Worm (Caenorhabditis elegans) whole organism, early embryonic: ENCODE measurements around the gene tbx-11.

Experiments
- B0310.2 ChIP-seq: sonication (generic microtip); optimal IDR thresholded peaks from 2 replicates; lab custom pipeline; 2016; ENCODE audit warnings: mild to moderate bottlenecking, missing genetic modification characterization, missing compliant biosample characterization
- F13C5.2 ChIP-seq: sonication (generic microtip); optimal IDR thresholded peaks from 2 replicates; lab custom pipeline; 2017; ENCODE audit warnings: mild to moderate bottlenecking, missing genetic modification characterization, inconsistent platforms, missing compliant biosample characterization
- aly-1 ChIP-seq: sonication (generic microtip); optimal IDR thresholded peaks from 2 replicates; lab custom pipeline; 2016; ENCODE audit warnings: missing genetic modification characterization, missing compliant biosample characterization
- ama-1 ChIP-seq: fragments of 150-350 bp; optimal IDR thresholded peaks from 2 replicates; lab custom pipeline; 2014
- ceh-13 ChIP-seq: fragments of 200-800 bp; sonication (Bioruptor generic); optimal IDR thresholded peaks from 2 replicates; lab custom pipeline; 2018; ENCODE audit warnings: mild to moderate bottlenecking, missing genetic modification characterization, missing compliant biosample characterization
- ceh-36 ChIP-seq: sonication (generic microtip); optimal IDR thresholded peaks from 2 replicates; lab custom pipeline; 2016; ENCODE audit warnings: missing genetic modification characterization, inconsistent platforms, missing compliant biosample characterization
- ets-7 ChIP-seq: sonication (generic microtip); optimal IDR thresholded peaks from 2 replicates; lab custom pipeline; 2016; ENCODE audit warnings: missing genotype, missing genetic modification characterization, missing compliant biosample characterization
- flt-1 ChIP-seq: fragments of 200-800 bp; sonication (Bioruptor generic); IDR thresholded peaks from 2 replicates; pipeline ENCODE4 v1.3.6; 2022; ENCODE audit warnings: missing genetic modification characterization, missing compliant biosample characterization
- hmbx-1 ChIP-seq: sonication (generic microtip); optimal IDR thresholded peaks from 2 replicates; lab custom pipeline; 2016; ENCODE audit warnings: mild to moderate bottlenecking, missing genetic modification characterization, missing compliant biosample characterization
- hmg-4 ChIP-seq: fragments of 200-800 bp; sonication (Bioruptor generic); optimal IDR thresholded peaks from 2 replicates; lab custom pipeline; 2018; ENCODE audit warnings: mild to moderate bottlenecking, missing genetic modification characterization, missing compliant biosample characterization
- hnd-1 ChIP-seq: sonication (generic microtip); optimal IDR thresholded peaks from 2 replicates; lab custom pipeline; 2016; ENCODE audit warnings: missing genetic modification characterization, missing compliant biosample characterization
- pes-1 ChIP-seq: fragments of 200-800 bp; sonication (Bioruptor generic); IDR thresholded peaks from 2 replicates; pipeline ENCODE4 v1.3.6; 2022; ENCODE audit warnings: missing genetic modification reagents, missing genetic modification characterization, missing compliant biosample characterization
- scrt-1 ChIP-seq: fragments of 200-800 bp; sonication (Bioruptor generic); IDR thresholded peaks from 2 replicates; pipeline ENCODE4 v1.3.6; 2022; ENCODE audit warnings: missing genetic modification characterization, missing compliant biosample characterization
- sea-1 ChIP-seq: fragments of 200-800 bp; sonication (Bioruptor generic); conservative IDR thresholded peaks from 2 replicates; pipeline ENCODE4 v1.3.6; 2022; ENCODE audit warnings: missing genetic modification characterization, missing compliant biosample characterization
- tbx-11 ChIP-seq: fragments of 200-800 bp; sonication (Bioruptor generic); IDR thresholded peaks from 2 replicates; pipeline ENCODE4 v1.3.6; 2022; ENCODE audit warnings: missing genetic modification characterization, missing compliant biosample characterization
- tbx-37 ChIP-seq: fragments of 200-800 bp; sonication (Bioruptor generic); conservative IDR thresholded peaks from 2 replicates; pipeline ENCODE4 v1.3.6; 2022; ENCODE audit warnings: missing genetic modification reagents, missing genetic modification characterization, missing compliant biosample characterization
- tra-4 ChIP-seq: sonication (generic microtip); optimal IDR thresholded peaks from 2 replicates; lab custom pipeline; 2017; ENCODE audit warnings: missing genetic modification characterization, missing compliant biosample characterization

The tbx-11 gene

DNA sequence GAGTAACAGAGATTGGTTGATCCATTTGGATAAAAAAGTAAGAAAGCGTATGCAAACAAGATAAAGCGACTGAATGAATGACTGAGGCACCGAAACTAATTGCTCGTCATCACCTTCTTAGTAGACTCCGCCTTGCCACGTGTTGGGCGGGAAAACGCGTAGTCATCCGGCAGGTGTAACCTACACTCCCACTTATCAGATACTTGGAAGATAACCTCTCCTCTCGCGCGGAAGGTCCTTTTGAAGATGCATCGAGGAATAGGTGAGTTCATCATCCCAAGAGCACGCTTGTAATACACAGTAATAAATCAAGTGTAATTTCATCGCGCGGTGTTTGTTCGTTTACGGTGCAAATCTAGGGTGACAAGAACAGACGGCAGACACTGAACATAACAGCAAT is at the start of gene tbx-11:
Gene tbx-11 (minus strand): TSS at position 101 of the 400 bp plus-strand sequence.
- no peak for TF ChIP-seq tra-4
- TF ChIP-seq B0310.2 (tag; lab: Kevin White, UChicago), result no peak
- TF ChIP-seq tbx-37, result no peak
- no peak for TF ChIP-seq hnd-1 (tag; lab: Kevin White, UChicago)
- no peak for TF ChIP-seq scrt-1
- TF ChIP-seq tbx-11 (GFP tag; lab: Robert Waterston, UW), result no peak
- TF ChIP-seq hmbx-1 (tag; lab: Kevin White, UChicago), result no peak
- no peak for TF ChIP-seq flt-1 (GFP tag; lab: Robert Waterston, UW)
- no peak for TF ChIP-seq ets-7 (tag; lab: Kevin White, UChicago)
- TF ChIP-seq ama-1, result no peak
- no peak for TF ChIP-seq sea-1 (GFP tag; lab: Robert Waterston, UW)

DNA sequence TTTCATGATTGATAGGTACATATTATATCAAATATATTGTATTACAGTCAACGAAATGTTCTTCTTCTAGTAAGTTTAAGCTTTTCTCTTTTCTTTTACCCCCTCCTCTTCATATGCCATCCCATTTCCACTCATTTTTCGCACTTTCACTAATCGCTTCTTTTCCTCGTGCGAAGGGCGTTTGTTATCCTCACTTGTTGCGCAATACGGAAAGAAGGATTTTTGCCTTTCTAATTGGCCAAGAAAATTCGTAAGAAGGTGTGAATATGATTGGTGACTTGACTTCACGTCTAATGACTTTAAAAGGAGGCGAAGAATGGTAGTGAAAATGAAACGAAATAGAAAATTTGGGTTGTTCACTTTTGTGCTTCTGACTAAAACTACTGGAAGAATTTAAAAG is 48.9 kb upstream of the tbx-11 start:
- no peak for TF ChIP-seq hnd-1 (tag; lab: Kevin White, UChicago)
- no peak for TF ChIP-seq ceh-36 (tag; lab: Kevin White, UChicago)
- TF ChIP-seq sea-1 (GFP tag; lab: Robert Waterston, UW), result no peak
- no peak for TF ChIP-seq ceh-13 (GFP tag; lab: Kevin White, UChicago)
- no peak for TF ChIP-seq tbx-11 (GFP tag; lab: Robert Waterston, UW)
- no peak for TF ChIP-seq ets-7 (tag; lab: Kevin White, UChicago)
- TF ChIP-seq hmbx-1 (tag; lab: Kevin White, UChicago), result no peak
- TF ChIP-seq tra-4, result no peak
- TF ChIP-seq flt-1 (GFP tag; lab: Robert Waterston, UW), result no peak
- no peak for TF ChIP-seq pes-1 (GFP tag; lab: Robert Waterston, UW)
- no peak for TF ChIP-seq B0310.2 (tag; lab: Kevin White, UChicago)
- TF ChIP-seq scrt-1, result no peak
- no peak for TF ChIP-seq F13C5.2 (tag; lab: Kevin White, UChicago)
- no peak for TF ChIP-seq ama-1
- TF ChIP-seq aly-1 (tag; lab: Kevin White, UChicago), result no peak

DNA sequence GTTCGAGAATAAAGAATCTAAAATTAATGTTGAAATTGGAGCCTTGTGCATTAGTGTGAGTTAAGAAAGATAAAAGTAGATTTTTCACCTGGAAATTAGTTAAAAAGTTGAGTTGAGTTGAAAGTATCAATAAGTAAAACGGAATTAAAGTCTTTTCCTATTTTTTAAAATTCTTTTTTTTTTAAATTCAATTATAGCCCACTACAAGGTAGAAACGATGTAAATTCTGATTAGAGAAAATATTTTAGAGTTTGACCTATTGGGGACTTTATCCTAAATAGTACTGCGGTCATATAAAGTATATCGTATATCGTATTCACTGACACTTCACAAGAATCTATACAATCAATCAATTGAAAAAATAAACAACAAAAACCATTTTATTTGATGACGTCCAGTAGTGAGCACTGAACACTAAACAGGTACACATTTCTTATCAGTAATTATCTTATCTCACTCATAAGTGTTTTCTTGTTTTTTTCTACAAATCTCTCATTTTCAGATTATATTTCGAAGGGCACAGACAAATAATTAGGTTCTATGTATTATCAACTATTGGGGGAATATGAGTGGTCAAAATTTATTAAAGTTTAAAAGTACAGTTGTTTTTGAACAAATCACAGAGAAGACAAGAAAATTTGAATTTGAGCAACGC is 41.1 kb upstream of the tbx-11 start, which contains the start of gene wht-1:
Gene wht-1 (minus strand): TSS at position 51 of the 655 bp plus-strand sequence.
- TF ChIP-seq scrt-1, result no peak
- no peak for TF ChIP-seq pes-1 (GFP tag; lab: Robert Waterston, UW)
- TF ChIP-seq tra-4, result no peak
- TF ChIP-seq sea-1 (GFP tag; lab: Robert Waterston, UW), result no peak
- no peak for TF ChIP-seq hmg-4 (GFP tag; lab: Kevin White, UChicago)
- no peak for TF ChIP-seq ama-1
- TF ChIP-seq flt-1 (GFP tag; lab: Robert Waterston, UW), result no peak
- TF ChIP-seq ceh-13 (GFP tag; lab: Kevin White, UChicago), result no peak
- no peak for TF ChIP-seq tbx-11 (GFP tag; lab: Robert Waterston, UW)
- TF ChIP-seq tbx-37, result no peak

DNA sequence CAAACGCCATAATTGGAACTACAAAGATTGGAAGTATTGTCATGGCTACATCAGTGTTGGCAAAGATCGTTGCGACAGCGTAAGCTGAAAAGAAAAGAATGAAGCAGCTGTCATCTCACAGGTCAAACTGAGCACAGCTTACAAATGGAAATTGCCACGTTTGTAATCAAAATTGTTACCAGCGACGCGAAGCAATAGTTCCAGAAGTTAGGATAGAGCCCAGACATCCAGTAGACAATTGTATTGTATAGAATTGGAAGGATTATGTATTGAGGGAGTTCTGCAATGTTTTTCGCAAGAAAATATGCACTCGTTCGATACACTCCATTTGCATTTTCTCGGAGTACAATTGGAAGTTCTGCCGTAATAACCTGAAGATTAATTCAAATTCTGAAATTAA is 38.5 kb upstream of the tbx-11 start:
- no peak for TF ChIP-seq tbx-11 (GFP tag; lab: Robert Waterston, UW)
- no peak for TF ChIP-seq tbx-37
- TF ChIP-seq B0310.2 (tag; lab: Kevin White, UChicago), result no peak
- TF ChIP-seq pes-1 (GFP tag; lab: Robert Waterston, UW), result no peak
- no peak for TF ChIP-seq tra-4
- TF ChIP-seq ceh-36 (tag; lab: Kevin White, UChicago), result no peak
- TF ChIP-seq sea-1 (GFP tag; lab: Robert Waterston, UW), result no peak
- no peak for TF ChIP-seq scrt-1

DNA sequence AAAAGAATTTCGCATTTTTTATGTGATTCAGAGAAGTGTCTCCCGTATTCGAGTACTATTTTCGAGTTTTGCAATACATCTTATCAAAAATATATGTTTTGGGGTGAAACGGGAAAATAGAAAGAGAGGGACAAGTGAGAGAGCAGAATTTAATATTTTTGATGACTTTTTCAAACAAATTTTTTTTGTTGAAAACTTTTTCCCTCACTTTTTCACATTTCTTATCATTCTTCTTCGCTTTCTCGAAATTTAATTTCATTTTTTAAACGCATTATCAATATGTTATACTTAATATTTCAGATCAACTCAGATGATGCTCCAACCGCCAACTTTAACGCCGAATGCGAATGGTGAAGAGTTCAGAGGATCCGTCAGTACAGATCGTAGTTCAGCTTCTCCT is 33.5 kb upstream of the tbx-11 start, which contains the start of gene attf-4:
Gene attf-4 (plus strand): TSS at position 301 of the 400 bp plus-strand sequence.
- TF ChIP-seq aly-1 (tag; lab: Kevin White, UChicago), result no peak
- TF ChIP-seq ceh-13 (GFP tag; lab: Kevin White, UChicago), result no peak
- no peak for TF ChIP-seq B0310.2 (tag; lab: Kevin White, UChicago)
- TF ChIP-seq flt-1 (GFP tag; lab: Robert Waterston, UW), result no peak
- TF ChIP-seq hmg-4 (GFP tag; lab: Kevin White, UChicago), result no peak
- TF ChIP-seq tbx-37, result no peak
- TF ChIP-seq ceh-36 (tag; lab: Kevin White, UChicago), result no peak
- no peak for TF ChIP-seq hmbx-1 (tag; lab: Kevin White, UChicago)
- no peak for TF ChIP-seq ets-7 (tag; lab: Kevin White, UChicago)
- no peak for TF ChIP-seq scrt-1
- no peak for TF ChIP-seq F13C5.2 (tag; lab: Kevin White, UChicago)
- TF ChIP-seq pes-1 (GFP tag; lab: Robert Waterston, UW), result no peak

DNA sequence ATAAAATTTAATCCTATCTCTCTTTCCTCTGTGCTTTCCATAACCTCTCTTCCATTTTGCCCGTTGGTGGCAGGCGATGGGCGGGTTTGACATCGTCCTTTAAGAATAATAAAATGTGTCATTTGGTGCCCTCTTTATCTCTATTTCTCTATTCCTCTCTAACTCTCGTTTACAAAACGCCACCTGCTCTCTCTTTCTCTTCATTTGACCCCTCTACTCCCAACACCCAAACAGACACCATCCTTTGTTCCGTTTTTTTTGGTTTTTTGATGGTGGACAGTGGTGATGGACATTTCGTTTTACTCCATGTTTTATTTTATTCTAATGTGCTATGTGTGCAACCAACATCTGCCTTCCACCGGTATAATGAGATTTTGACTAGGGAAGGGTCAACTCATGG is 32.1 kb upstream of the tbx-11 start:
- TF ChIP-seq ceh-13 (GFP tag; lab: Kevin White, UChicago) (no peak), sea-1 (GFP tag; lab: Robert Waterston, UW) (no peak), tbx-37 (no peak), tra-4 (no peak), ets-7 (tag; lab: Kevin White, UChicago) (no peak), F13C5.2 (tag; lab: Kevin White, UChicago) (no peak), hmbx-1 (tag; lab: Kevin White, UChicago) (no peak), ama-1 (no peak), pes-1 (GFP tag; lab: Robert Waterston, UW) (no peak), ceh-36 (tag; lab: Kevin White, UChicago) (no peak), tbx-11 (GFP tag; lab: Robert Waterston, UW) (no peak)

DNA sequence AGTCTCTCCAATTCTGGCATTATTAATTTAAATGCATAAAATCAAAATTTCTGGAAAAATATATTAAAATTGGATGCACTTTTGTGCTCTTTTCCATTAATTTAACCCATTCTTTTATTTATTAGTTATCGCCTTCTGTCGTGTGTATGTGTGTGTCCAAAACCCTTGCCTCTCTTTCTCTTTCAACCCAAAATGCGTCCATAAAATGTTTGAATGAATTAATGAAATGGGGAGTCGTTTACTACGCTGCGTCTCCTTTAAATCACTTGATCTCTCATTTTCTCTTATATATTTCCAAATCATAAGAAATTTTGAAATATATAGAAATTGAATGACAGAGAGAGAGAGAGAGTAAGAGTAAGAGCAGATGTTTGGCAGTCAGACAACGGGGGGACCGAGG is 31.2 kb upstream of the tbx-11 start:
- TF ChIP-seq flt-1 (GFP tag; lab: Robert Waterston, UW), result no peak
- TF ChIP-seq hnd-1 (tag; lab: Kevin White, UChicago), result no peak
- no peak for TF ChIP-seq scrt-1
- no peak for TF ChIP-seq F13C5.2 (tag; lab: Kevin White, UChicago)
- no peak for TF ChIP-seq hmbx-1 (tag; lab: Kevin White, UChicago)
- no peak for TF ChIP-seq tbx-37
